Worm (Caenorhabditis elegans) whole organism, L2 larva: ENCODE data around the gene mrpl-35.

Source experiments
- ama-1 ChIP-seq: fragments of 150-350 bp; optimal IDR thresholded peaks from 2 replicates; lab custom pipeline; 2018; ENCODE audit warnings: inconsistent platforms
- blmp-1 ChIP-seq: sonication (generic microtip); optimal IDR thresholded peaks from 2 replicates; lab custom pipeline; 2017; ENCODE audit warnings: missing genetic modification characterization, mild to moderate bottlenecking, missing compliant biosample characterization, antibody characterized with exemption, moderate library complexity; ENCODE audit not compliant: insufficient read depth
- ceh-16 ChIP-seq: fragments of 150-350 bp; optimal IDR thresholded peaks from 2 replicates; lab custom pipeline; 2014; ENCODE audit warnings: missing biosample characterization, missing genetic modification characterization
- fos-1 ChIP-seq: fragments of 150-350 bp; optimal IDR thresholded peaks from 2 replicates; lab custom pipeline; 2014; ENCODE audit warnings: missing biosample characterization, missing genetic modification characterization
- lin-13 ChIP-seq: fragments of 150-350 bp; optimal IDR thresholded peaks from 2 replicates; lab custom pipeline; 2014; ENCODE audit warnings: missing biosample characterization, missing genetic modification reagents, missing genetic modification characterization
- lsy-2 ChIP-seq, 2 experiments: fragments of 150-350 bp in 1 of 2; sonication (generic microtip) in 1 of 2; optimal IDR thresholded peaks; 2 replicates each; lab custom pipeline; 2014 to 2017; ENCODE audit warnings: missing biosample characterization in 2 of 2, missing genetic modification characterization in 2 of 2
- nhr-11 ChIP-seq: fragments of 150-350 bp; optimal IDR thresholded peaks from 2 replicates; lab custom pipeline; 2014; ENCODE audit warnings: missing biosample characterization, missing genetic modification characterization
- nhr-12 ChIP-seq: fragments of 150-350 bp; optimal IDR thresholded peaks from 2 replicates; lab custom pipeline; 2014; ENCODE audit warnings: missing biosample characterization, missing genetic modification characterization
- peb-1 ChIP-seq: fragments of 150-350 bp; optimal IDR thresholded peaks from 2 replicates; lab custom pipeline; 2014; ENCODE audit warnings: missing biosample characterization, missing genetic modification characterization
- sma-3 ChIP-seq: sonication (generic microtip); optimal IDR thresholded peaks from 2 replicates; lab custom pipeline; 2016; ENCODE audit warnings: missing genetic modification reagents, missing genetic modification characterization, missing compliant biosample characterization
- snpc-4 ChIP-seq: fragments of 150-350 bp; optimal IDR thresholded peaks from 2 replicates; lab custom pipeline; 2014; ENCODE audit warnings: missing biosample characterization, missing genetic modification characterization
- zag-1 ChIP-seq: fragments of 150-350 bp; optimal IDR thresholded peaks from 2 replicates; lab custom pipeline; 2014; ENCODE audit warnings: missing biosample characterization, missing genetic modification characterization
- ztf-11 ChIP-seq: sonication (generic microtip); optimal IDR thresholded peaks from 2 replicates; lab custom pipeline; 2017; ENCODE audit warnings: missing biosample characterization, missing genetic modification characterization
- ztf-4 ChIP-seq: fragments of 150-350 bp; optimal IDR thresholded peaks from 2 replicates; lab custom pipeline; 2014; ENCODE audit warnings: missing biosample characterization, missing genetic modification characterization

DNA sequence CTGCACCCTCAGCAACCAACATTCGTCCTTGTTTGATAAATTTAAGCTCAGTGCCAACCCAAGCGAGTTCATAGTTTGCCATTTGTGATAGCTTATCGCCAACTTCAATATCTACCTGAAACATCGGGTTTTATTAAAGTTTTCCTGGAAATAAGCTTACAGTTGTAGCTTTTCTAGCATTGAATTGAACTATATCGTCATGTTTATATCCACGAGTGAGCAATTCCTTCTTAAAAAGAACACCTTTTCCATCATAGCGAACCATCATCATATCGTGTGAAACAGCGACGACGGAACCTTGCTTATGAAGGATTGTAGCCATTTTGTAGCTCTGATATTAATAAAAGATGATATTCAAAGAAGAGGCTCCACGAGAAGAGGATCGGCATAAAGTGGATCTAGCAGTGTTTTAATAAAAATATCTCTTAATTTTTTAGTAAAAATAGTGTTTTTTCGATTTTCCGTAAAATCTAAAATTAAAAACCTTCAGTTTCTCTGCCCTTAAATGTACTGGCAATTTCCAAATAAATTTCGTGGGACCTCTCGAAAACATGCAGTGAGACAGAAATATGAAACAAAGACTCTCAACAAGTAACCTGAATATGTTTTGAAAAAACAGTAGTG is 7.7 kb upstream of the mrpl-35 start, which contains the start of gene M01F1.8:
- TF ChIP-seq nhr-11 (no peak), ama-1 (lab: Kevin White, UChicago) (no peak), zag-1 (tag; lab: Kevin White, UChicago) (no peak), blmp-1 (tag; lab: Kevin White, UChicago) (no peak), fos-1 (tag; lab: Kevin White, UChicago) (no peak), ztf-4 (tag; lab: Kevin White, UChicago) (no peak), sma-3 (no peak), snpc-4 (tag; lab: Kevin White, UChicago) (no peak), lsy-2 (tag; optimal IDR thresholded peaks at IDR 0.05; lab: Kevin White, UChicago) (no peak), peb-1 (tag; lab: Kevin White, UChicago) (no peak), nhr-12 (no peak), ztf-11 (tag; lab: Kevin White, UChicago) (no peak), lin-13 (no peak), ceh-16 (tag; lab: Kevin White, UChicago) (no peak)
